Worm (Caenorhabditis elegans) whole organism, L3 larva: ENCODE measurements around the gene egl-38.

Source experiments
- ama-1 ChIP-seq: fragments of 150-350 bp; optimal IDR thresholded peaks from 2 replicates; lab custom pipeline; 2018
- elt-1 ChIP-seq: fragments of 150-350 bp; optimal IDR thresholded peaks from 2 replicates; lab custom pipeline; 2014; ENCODE audit warnings: missing biosample characterization, missing genetic modification characterization
- fos-1 ChIP-seq: fragments of 150-350 bp; optimal IDR thresholded peaks from 2 replicates; lab custom pipeline; 2014; ENCODE audit warnings: missing biosample characterization, missing genetic modification characterization
- jun-1 ChIP-seq: fragments of 150-350 bp; optimal IDR thresholded peaks from 2 replicates; lab custom pipeline; 2014; ENCODE audit warnings: missing biosample characterization, missing genetic modification reagents, missing genetic modification characterization
- lin-15B ChIP-seq: fragments of 150-350 bp; optimal IDR thresholded peaks from 2 replicates; lab custom pipeline; 2014; ENCODE audit warnings: missing biosample characterization, missing genetic modification characterization
- mml-1 ChIP-seq: fragments of 150-350 bp; sonication (generic microtip); optimal IDR thresholded peaks from 3 replicates; lab custom pipeline; 2014; ENCODE audit warnings: missing biosample characterization, missing genetic modification characterization
- nhr-23 ChIP-seq: fragments of 150-350 bp; optimal IDR thresholded peaks from 2 replicates; lab custom pipeline; 2014; ENCODE audit warnings: missing biosample characterization, missing genetic modification reagents, missing genetic modification characterization
- nhr-67 ChIP-seq: fragments of 150-350 bp; optimal IDR thresholded peaks from 2 replicates; lab custom pipeline; 2014; ENCODE audit warnings: missing biosample characterization, missing genetic modification characterization
- nhr-76 ChIP-seq: fragments of 150-350 bp; sonication (generic microtip); optimal IDR thresholded peaks from 5 replicates; lab custom pipeline; 2014; ENCODE audit warnings: missing biosample characterization, missing genetic modification characterization
- snpc-4 ChIP-seq: fragments of 150-350 bp; optimal IDR thresholded peaks from 2 replicates; lab custom pipeline; 2014; ENCODE audit warnings: missing biosample characterization, missing genetic modification characterization
- zag-1 ChIP-seq: fragments of 150-350 bp; optimal IDR thresholded peaks from 2 replicates; lab custom pipeline; 2014; ENCODE audit warnings: missing biosample characterization, missing genetic modification characterization

DNA sequence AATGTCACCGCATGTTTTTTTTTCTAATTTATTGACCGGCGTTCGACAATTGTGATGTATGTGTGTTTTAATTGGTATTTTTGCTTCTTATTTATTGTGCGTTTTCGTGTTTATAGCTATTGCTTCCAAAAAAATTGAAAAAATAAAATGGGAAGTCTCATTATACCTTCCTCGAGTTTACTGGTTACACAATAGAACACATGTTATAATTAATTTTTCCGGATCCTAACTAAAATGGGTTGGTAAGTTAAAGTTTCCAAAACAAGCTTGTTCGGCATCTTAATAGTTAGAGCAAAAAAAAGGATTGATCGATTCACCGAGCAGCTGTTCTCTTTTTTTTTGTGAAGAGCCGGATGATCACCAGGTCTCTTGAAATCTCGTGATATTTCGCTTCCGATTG is 45.2 kb upstream of the egl-38 start, which contains the start of gene ttr-54:
- TF ChIP-seq fos-1, result no peak
- no peak for TF ChIP-seq nhr-23
- no peak for TF ChIP-seq elt-1 (tag; lab: Kevin White, UChicago)
- TF ChIP-seq jun-1 (tag; lab: Kevin White, UChicago), result no peak
- TF ChIP-seq snpc-4 (tag; lab: Kevin White, UChicago), result no peak
- TF ChIP-seq mml-1 (tag; lab: Kevin White, UChicago), result no peak
- TF ChIP-seq nhr-67 (tag; lab: Kevin White, UChicago), result no peak
- no peak for TF ChIP-seq lin-15B (tag; lab: Kevin White, UChicago)
- TF ChIP-seq zag-1 (tag; lab: Kevin White, UChicago), result no peak
- TF ChIP-seq nhr-76, result no peak
- no peak for TF ChIP-seq ama-1 (lab: Kevin White, UChicago)
